Fruit fly (Drosophila melanogaster) whole organism, embryonic: Measurements from ENCODE around the gene CG6195.

ENCODE experiments used
- CG10209 ChIP-seq: fragments of 200-800 bp; sonication (Bioruptor generic); optimal IDR thresholded peaks from 3 replicates; lab custom pipeline; 2017; ENCODE audit warnings: missing biosample characterization, mild to moderate bottlenecking, missing genetic modification characterization, missing genetic modification reagents
- CG10959 ChIP-seq: fragments of 200-800 bp; sonication (Bioruptor generic); IDR thresholded peaks from 2 replicates; pipeline ENCODE4 v1.3.6; 2022; ENCODE audit warnings: missing biosample characterization, missing genetic modification characterization
- CG1647 ChIP-seq: fragments of 200-800 bp; sonication (Bioruptor generic); optimal IDR thresholded peaks from 3 replicates; lab custom pipeline; 2016; ENCODE audit warnings: missing biosample characterization, missing genetic modification characterization
- CG16863 ChIP-seq: fragments of 200-800 bp; sonication (Bioruptor generic); optimal IDR thresholded peaks from 3 replicates; lab custom pipeline; 2016; ENCODE audit warnings: missing biosample characterization, missing genetic modification characterization
- CG2116 ChIP-seq: fragments of 200-800 bp; sonication (Bioruptor generic); optimal IDR thresholded peaks from 3 replicates; lab custom pipeline; 2018; ENCODE audit warnings: missing biosample characterization, mild to moderate bottlenecking, missing genetic modification characterization
- CG2129 ChIP-seq: fragments of 200-800 bp; sonication (Bioruptor generic); IDR thresholded peaks from 2 replicates; pipeline ENCODE4 v1.3.6; 2022; ENCODE audit warnings: missing biosample characterization, missing genetic modification characterization; ENCODE audit not compliant: partially characterized antibody
- CG2202 ChIP-seq: fragments of 200-800 bp; sonication (Bioruptor generic); optimal IDR thresholded peaks from 2 replicates; lab custom pipeline; 2018; ENCODE audit warnings: missing biosample characterization, mild to moderate bottlenecking, missing genetic modification characterization
- CG4328 ChIP-seq: fragments of 200-800 bp; sonication (Bioruptor generic); optimal IDR thresholded peaks from 3 replicates; lab custom pipeline; 2017; ENCODE audit warnings: missing biosample characterization, missing genetic modification reagents, missing genetic modification characterization
- CG5245 ChIP-seq: fragments of 200-800 bp; sonication (Bioruptor generic); optimal IDR thresholded peaks from 3 replicates; lab custom pipeline; 2016; ENCODE audit warnings: missing biosample characterization, missing genetic modification characterization
- CG6654 ChIP-seq: fragments of 200-800 bp; sonication (Bioruptor generic); optimal IDR thresholded peaks from 2 replicates; lab custom pipeline; 2017; ENCODE audit warnings: missing biosample characterization, mild to moderate bottlenecking, missing genetic modification characterization
- CG7928 ChIP-seq: fragments of 200-800 bp; sonication (Bioruptor generic); optimal IDR thresholded peaks from 2 replicates; lab custom pipeline; 2017; ENCODE audit warnings: missing biosample characterization, mild to moderate bottlenecking, missing genetic modification characterization
- CG9215 ChIP-seq: fragments of 200-800 bp; sonication (Bioruptor generic); IDR thresholded peaks from 2 replicates; pipeline ENCODE4 v1.3.6; 2022; ENCODE audit warnings: missing biosample characterization, missing genetic modification characterization
- CG9609 ChIP-seq: fragments of 200-800 bp; sonication (Bioruptor generic); optimal IDR thresholded peaks from 3 replicates; lab custom pipeline; 2016; ENCODE audit warnings: missing biosample characterization, missing genetic modification characterization
- CTCF ChIP-seq: fragments of 200-800 bp; sonication (Bioruptor generic); optimal IDR thresholded peaks from 2 replicates; lab custom pipeline; 2017; ENCODE audit warnings: missing biosample characterization, mild to moderate bottlenecking, missing genetic modification characterization, moderate library complexity
- Doc3 ChIP-seq: fragments of 200-800 bp; sonication (Bioruptor generic); IDR thresholded peaks from 3 replicates; pipeline ENCODE4 v1.3.6; 2022; ENCODE audit warnings: missing biosample characterization, missing genetic modification characterization; ENCODE audit not compliant: partially characterized antibody
- Ets97D ChIP-seq: fragments of 200-800 bp; sonication (Bioruptor generic); optimal IDR thresholded peaks from 3 replicates; lab custom pipeline; 2016; ENCODE audit warnings: missing biosample characterization, missing genetic modification characterization
- HHEX ChIP-seq: fragments of 200-800 bp; sonication (Bioruptor generic); optimal IDR thresholded peaks from 3 replicates; lab custom pipeline; 2017; ENCODE audit warnings: missing biosample characterization, mild to moderate bottlenecking, missing genetic modification characterization, missing genetic modification reagents
- Hmr ChIP-seq: fragments of 200-800 bp; sonication (Bioruptor generic); optimal IDR thresholded peaks from 3 replicates; lab custom pipeline; 2017; ENCODE audit warnings: mild to moderate bottlenecking, missing biosample characterization, missing genetic modification reagents, missing genetic modification characterization
- Kr ChIP-seq: fragments of 200-800 bp; sonication (Bioruptor generic); optimal IDR thresholded peaks from 2 replicates; lab custom pipeline; 2017; ENCODE audit warnings: missing biosample characterization, mild to moderate bottlenecking, missing genetic modification characterization
- Lhr ChIP-seq: fragments of 200-800 bp; sonication (Bioruptor generic); optimal IDR thresholded peaks from 3 replicates; lab custom pipeline; 2017; ENCODE audit warnings: mild to moderate bottlenecking, missing biosample characterization, missing genetic modification reagents, missing genetic modification characterization
- MBD-R2 ChIP-seq: fragments of 200-800 bp; sonication (Bioruptor generic); IDR thresholded peaks from 2 replicates; pipeline ENCODE4 v1.3.6; 2022; ENCODE audit warnings: missing biosample characterization, missing genetic modification characterization
- Mad ChIP-seq: fragments of 200-800 bp; sonication (Bioruptor generic); optimal IDR thresholded peaks from 2 replicates; lab custom pipeline; 2016; ENCODE audit warnings: missing biosample characterization, missing genetic modification characterization
- Nf-YC ChIP-seq: fragments of 200-800 bp; optimal IDR thresholded peaks from 3 replicates; lab custom pipeline; 2019; ENCODE audit warnings: missing biosample characterization, mild to moderate bottlenecking, missing genetic modification characterization, moderate library complexity
- Oli ChIP-seq: fragments of 200-800 bp; sonication (Bioruptor generic); optimal IDR thresholded peaks from 2 replicates; lab custom pipeline; 2018; ENCODE audit warnings: missing biosample characterization, mild to moderate bottlenecking, missing genetic modification characterization, moderate library complexity
- Ravus ChIP-seq: fragments of 200-800 bp; sonication (Bioruptor generic); IDR thresholded peaks from 2 replicates; pipeline ENCODE4 v1.3.6; 2022; ENCODE audit warnings: missing biosample characterization, missing genetic modification characterization
- Spps ChIP-seq: fragments of 200-800 bp; sonication (Bioruptor generic); optimal IDR thresholded peaks from 2 replicates; lab custom pipeline; 2018; ENCODE audit warnings: missing biosample characterization, mild to moderate bottlenecking, missing genetic modification characterization
- Sry-β ChIP-seq: fragments of 200-800 bp; sonication (Bioruptor generic); optimal IDR thresholded peaks from 2 replicates; lab custom pipeline; 2018; ENCODE audit warnings: missing biosample characterization, mild to moderate bottlenecking, missing genetic modification characterization, moderate library complexity
- al ChIP-seq: fragments of 200-800 bp; sonication (Bioruptor generic); IDR thresholded peaks from 2 replicates; pipeline ENCODE4 v1.3.6; 2022; ENCODE audit warnings: missing biosample characterization, missing genetic modification characterization
- ci ChIP-seq: fragments of 200-800 bp; sonication (Bioruptor generic); IDR thresholded peaks from 3 replicates; pipeline ENCODE4 v1.3.6; 2022; ENCODE audit warnings: missing biosample characterization, missing genetic modification characterization
- croc ChIP-seq: fragments of 200-800 bp; sonication (Bioruptor generic); conservative IDR thresholded peaks from 3 replicates; pipeline ENCODE4 v1.3.6; 2022; ENCODE audit warnings: missing biosample characterization, missing genetic modification characterization
- disco-r ChIP-seq: fragments of 200-800 bp; sonication (Bioruptor generic); optimal IDR thresholded peaks from 2 replicates; lab custom pipeline; 2016; ENCODE audit warnings: missing biosample characterization, missing genetic modification characterization
- dmrt99B ChIP-seq: fragments of 200-800 bp; sonication (Bioruptor generic); optimal IDR thresholded peaks from 2 replicates; lab custom pipeline; 2018; ENCODE audit warnings: missing biosample characterization, mild to moderate bottlenecking, missing genetic modification characterization, moderate library complexity
- dpn ChIP-seq, 2 experiments: fragments of 200-800 bp; sonication (Bioruptor generic); optimal IDR thresholded peaks; 3 replicates each; lab custom pipeline; 2016; ENCODE audit warnings: missing biosample characterization in 2 of 2, missing genetic modification characterization in 2 of 2
- dysf ChIP-seq: fragments of 200-800 bp; sonication (Bioruptor generic); IDR thresholded peaks from 3 replicates; pipeline ENCODE4 v1.3.6; 2022; ENCODE audit warnings: missing biosample characterization, missing genetic modification characterization
- fu2 ChIP-seq: fragments of 200-800 bp; sonication (Bioruptor generic); optimal IDR thresholded peaks from 2 replicates; lab custom pipeline; 2016; ENCODE audit warnings: missing biosample characterization, missing genetic modification characterization
- gce ChIP-seq: fragments of 200-800 bp; sonication (Bioruptor generic); IDR thresholded peaks from 3 replicates; pipeline ENCODE4 v1.3.6; 2022; ENCODE audit warnings: missing biosample characterization, missing genetic modification characterization
- gcm2 ChIP-seq: fragments of 200-800 bp; sonication (Bioruptor generic); optimal IDR thresholded peaks from 2 replicates; lab custom pipeline; 2016; ENCODE audit warnings: missing biosample characterization, missing genetic modification characterization
- grau ChIP-seq: fragments of 200-800 bp; optimal IDR thresholded peaks from 3 replicates; lab custom pipeline; 2019; ENCODE audit warnings: missing biosample characterization, mild to moderate bottlenecking, missing genetic modification characterization, moderate library complexity
- grn ChIP-seq: fragments of 200-800 bp; sonication (Bioruptor generic); optimal IDR thresholded peaks from 3 replicates; lab custom pipeline; 2017; ENCODE audit warnings: missing biosample characterization, missing genetic modification characterization
- gsb-n ChIP-seq: fragments of 200-800 bp; sonication (Bioruptor generic); optimal IDR thresholded peaks from 3 replicates; lab custom pipeline; 2018; ENCODE audit warnings: missing biosample characterization, mild to moderate bottlenecking, missing genetic modification characterization
- kni ChIP-seq: fragments of 200-800 bp; sonication (Bioruptor generic); optimal IDR thresholded peaks from 3 replicates; lab custom pipeline; 2017; ENCODE audit warnings: mild to moderate bottlenecking, missing biosample characterization, missing genetic modification reagents, missing genetic modification characterization
- nau ChIP-seq: fragments of 200-800 bp; sonication (Bioruptor generic); optimal IDR thresholded peaks from 3 replicates; lab custom pipeline; 2017; ENCODE audit warnings: missing biosample characterization, mild to moderate bottlenecking, missing genetic modification characterization, missing genetic modification reagents
- psq ChIP-seq: fragments of 200-800 bp; sonication (Bioruptor generic); optimal IDR thresholded peaks from 2 replicates; lab custom pipeline; 2017; ENCODE audit warnings: missing biosample characterization, missing genetic modification characterization
- pzg ChIP-seq: fragments of 200-800 bp; sonication (Bioruptor generic); optimal IDR thresholded peaks from 3 replicates; lab custom pipeline; 2018; ENCODE audit warnings: missing biosample characterization, mild to moderate bottlenecking, missing genetic modification characterization, moderate library complexity
- sens-2 ChIP-seq: fragments of 200-800 bp; sonication (Bioruptor generic); IDR thresholded peaks from 2 replicates; pipeline ENCODE4 v1.3.6; 2022; ENCODE audit warnings: missing biosample characterization, missing genetic modification characterization
- ssp ChIP-seq: fragments of 200-800 bp; sonication (Bioruptor generic); IDR thresholded peaks from 2 replicates; pipeline ENCODE4 v1.3.6; 2022; ENCODE audit warnings: missing biosample characterization, missing genetic modification characterization
- vvl ChIP-seq: fragments of 200-800 bp; sonication (Bioruptor generic); IDR thresholded peaks from 2 replicates; pipeline ENCODE4 v1.3.6; 2022; ENCODE audit warnings: missing biosample characterization, missing genetic modification characterization
- wek ChIP-seq: fragments of 200-800 bp; sonication (Bioruptor generic); optimal IDR thresholded peaks from 3 replicates; lab custom pipeline; 2018; ENCODE audit warnings: missing biosample characterization, mild to moderate bottlenecking, missing genetic modification characterization, moderate library complexity
- yki ChIP-seq: fragments of >200 bp; optimal IDR thresholded peaks from 3 replicates; lab custom pipeline; 2018
- zfh2 ChIP-seq: fragments of 200-800 bp; sonication (Bioruptor generic); optimal IDR thresholded peaks from 2 replicates; lab custom pipeline; 2016; ENCODE audit warnings: missing biosample characterization, missing genetic modification characterization

CG6195 gene

dm6 chr3R:19624482-19624881, 23.7 kb downstream of the CG6195 start (continued):
- no peak for TF ChIP-seq pzg (GFP tag; lab: Kevin White, UChicago)
- TF ChIP-seq nau (GFP tag; lab: Kevin White, UChicago): no peak
- no peak for TF ChIP-seq vvl (GFP tag; lab: Robert Waterston, UW)
- TF ChIP-seq CG9609: no peak

dm6 chr3R:19623606-19624005, 24.6 kb downstream of the CG6195 start:
- TF ChIP-seq gcm2 (no peak), Doc3 (GFP tag; lab: Robert Waterston, UW) (no peak), CG6654 (GFP tag; lab: Kevin White, UChicago) (no peak), croc (GFP tag; lab: Robert Waterston, UW) (peak; percentile 45; the same call in 2 of the 3 replicates), yki (lab: Kevin White, UChicago) (no peak), disco-r (no peak), ci (GFP tag; lab: Robert Waterston, UW) (peak; percentile 74; the same call in 2 of the 3 replicates), CG4328 (no peak), CG2202 (tag; lab: Kevin White, UChicago) (no peak), Sry-β (GFP tag; lab: Kevin White, UChicago) (no peak), dmrt99B (peak; percentile 69), HHEX (peak; percentile 65), ssp (GFP tag; lab: Robert Waterston, UW) (no peak), gce (GFP tag; lab: Robert Waterston, UW) (0 out of 3 replicates have a peak, but pooled peaks have one; percentile 21), dysf (peak; percentile 75), CG7928 (GFP tag; lab: Kevin White, UChicago) (no peak), zfh2 (GFP tag; lab: Kevin White, UChicago) (peak; percentile 34), kni (GFP tag; lab: Kevin White, UChicago) (no peak), Oli (tag; lab: Kevin White, UChicago) (peak; percentile 73), al (GFP tag; lab: Robert Waterston, UW) (peak; percentile 61), Kr (GFP tag; lab: Kevin White, UChicago) (no peak), sens-2 (GFP tag; lab: Robert Waterston, UW) (peak; percentile 57; the same call in 1 of the 2 replicates), psq (GFP tag; lab: Kevin White, UChicago) (no peak), Mad (GFP tag; lab: Kevin White, UChicago) (peak; percentile 3), CG1647 (GFP tag; lab: Kevin White, UChicago) (no peak), CG5245 (GFP tag; lab: Kevin White, UChicago) (peak; percentile 45), Lhr (GFP tag; lab: Kevin White, UChicago) (peak; percentile 10), grn (GFP tag; lab: Kevin White, UChicago) (no peak), CG10209 (peak; percentile 34), fu2 (GFP tag; lab: Kevin White, UChicago) (peak; percentile 48), Hmr (GFP tag; lab: Kevin White, UChicago) (peak; percentile 43), CG2116 (GFP tag; lab: Kevin White, UChicago) (peak; percentile 1), CG9215 (GFP tag; lab: Robert Waterston, UW) (no peak; the same call in 1 of the 2 replicates), Spps (no peak), CG2129 (GFP tag; lab: Robert Waterston, UW) (no peak), Ravus (GFP tag; lab: Robert Waterston, UW) (no peak; the same call in 1 of the 2 replicates), Ets97D (GFP tag; lab: Kevin White, UChicago) (peak; percentile 36), grau (tag; lab: Kevin White, UChicago) (peak; percentile 56), wek (GFP tag; lab: Kevin White, UChicago) (no peak), MBD-R2 (GFP tag; lab: Robert Waterston, UW) (no peak; the same call in 1 of the 2 replicates), nau (GFP tag; lab: Kevin White, UChicago) (peak; percentile 56), Nf-YC (tag; lab: Kevin White, UChicago) (no peak), gsb-n (tag; lab: Kevin White, UChicago) (peak; percentile 43), dpn (GFP tag; optimal IDR thresholded peaks at IDR 0.05; lab: Kevin White, UChicago) (peak; percentile 53 to 60), CTCF (GFP tag; lab: Kevin White, UChicago) (no peak), CG10959 (GFP tag; lab: Robert Waterston, UW) (no peak), CG16863 (GFP tag; lab: Kevin White, UChicago) (peak; percentile 49)
